Worm (Caenorhabditis elegans) whole organism, L1 larva: Measurements from ENCODE around the gene sre-45.

Experiments used
- C16A3.4 ChIP-seq: fragments of 150-350 bp; optimal IDR thresholded peaks from 2 replicates; lab custom pipeline; 2014; ENCODE audit warnings: missing biosample characterization, missing genetic modification characterization
- C34B4.2 ChIP-seq: sonication (generic microtip); optimal IDR thresholded peaks from 2 replicates; lab custom pipeline; 2017; ENCODE audit warnings: mild to moderate bottlenecking, missing genetic modification characterization, missing compliant biosample characterization
- Y116A8C.19 ChIP-seq: sonication (generic microtip); optimal IDR thresholded peaks from 2 replicates; lab custom pipeline; 2016; ENCODE audit warnings: missing compliant biosample characterization, missing genetic modification characterization, borderline replicate concordance
- aha-1 ChIP-seq: fragments of 150-350 bp; optimal IDR thresholded peaks from 2 replicates; lab custom pipeline; 2014; ENCODE audit warnings: missing biosample characterization, missing genetic modification characterization
- alr-1 ChIP-seq: fragments of 200-800 bp; sonication (Bioruptor generic); optimal IDR thresholded peaks from 2 replicates; lab custom pipeline; 2018; ENCODE audit warnings: borderline replicate concordance, mild to moderate bottlenecking, missing genetic modification characterization, missing compliant biosample characterization
- aly-2 ChIP-seq: fragments of 150-350 bp; optimal IDR thresholded peaks from 2 replicates; lab custom pipeline; 2014; ENCODE audit warnings: missing biosample characterization, missing genetic modification characterization
- blmp-1 ChIP-seq: fragments of 150-350 bp; optimal IDR thresholded peaks from 2 replicates; lab custom pipeline; 2014; ENCODE audit warnings: missing biosample characterization, missing genetic modification characterization
- ceh-63 ChIP-seq: fragments of 200-800 bp; sonication (Bioruptor generic); optimal IDR thresholded peaks from 2 replicates; lab custom pipeline; 2018; ENCODE audit warnings: mild to moderate bottlenecking, missing genetic modification characterization, missing compliant biosample characterization
- ceh-8 ChIP-seq: fragments of 200-800 bp; sonication (Bioruptor generic); optimal IDR thresholded peaks from 2 replicates; lab custom pipeline; 2018; ENCODE audit warnings: mild to moderate bottlenecking, missing genetic modification characterization, moderate library complexity, missing compliant biosample characterization
- dsc-1 ChIP-seq: sonication (generic microtip); optimal IDR thresholded peaks from 2 replicates; lab custom pipeline; 2016; ENCODE audit warnings: mild to moderate bottlenecking, missing genetic modification characterization, missing compliant biosample characterization
- efl-1 ChIP-seq, 4 experiments: fragments of 150-350 bp; optimal IDR thresholded peaks in 3 of 4; peaks in 1 of 4; 1 replicate in 1 of 4; 2 replicates in 3 of 4; lab custom pipeline; 2014; ENCODE audit warnings: missing biosample characterization in 2 of 4, missing genetic modification characterization in 2 of 4, missing genetic modification reagents in 2 of 4
- efl-3 ChIP-seq: fragments of 200-800 bp; sonication (Bioruptor generic); optimal IDR thresholded peaks from 2 replicates; lab custom pipeline; 2018; ENCODE audit warnings: mild to moderate bottlenecking, missing genetic modification characterization, missing compliant biosample characterization
- egl-27 ChIP-seq, 2 experiments: fragments of 150-350 bp in 1 of 2; sonication (generic microtip); optimal IDR thresholded peaks; 3 replicates each; lab custom pipeline; 2017 to 2018; ENCODE audit warnings: missing biosample characterization in 2 of 2, missing genetic modification characterization in 2 of 2, missing genetic modification reagents in 2 of 2
- ets-5 ChIP-seq: fragments of 200-800 bp; sonication (Bioruptor generic); IDR thresholded peaks from 2 replicates; pipeline ENCODE4 v1.3.6; 2022; ENCODE audit warnings: missing genetic modification characterization, missing compliant biosample characterization
- fkh-10 ChIP-seq: sonication (generic microtip); optimal IDR thresholded peaks from 2 replicates; lab custom pipeline; 2017; ENCODE audit warnings: missing biosample characterization, missing genetic modification reagents, missing genetic modification characterization
- fkh-4 ChIP-seq: sonication (generic microtip); optimal IDR thresholded peaks from 2 replicates; lab custom pipeline; 2016; ENCODE audit warnings: missing compliant biosample characterization, missing genetic modification characterization, borderline replicate concordance
- fkh-8 ChIP-seq: sonication (generic microtip); optimal IDR thresholded peaks from 2 replicates; lab custom pipeline; 2016; ENCODE audit warnings: mild to moderate bottlenecking, missing genetic modification characterization, missing compliant biosample characterization
- fos-1 ChIP-seq: fragments of 150-350 bp; optimal IDR thresholded peaks from 2 replicates; lab custom pipeline; 2014; ENCODE audit warnings: missing biosample characterization, missing genetic modification characterization
- grh-1 ChIP-seq: fragments of 200-800 bp; sonication (Bioruptor generic); IDR thresholded peaks from 2 replicates; pipeline ENCODE4 v1.3.6; 2022; ENCODE audit warnings: missing genetic modification reagents, missing genetic modification characterization, missing compliant biosample characterization
- jun-1 ChIP-seq: fragments of 150-350 bp; optimal IDR thresholded peaks from 2 replicates; lab custom pipeline; 2014; ENCODE audit warnings: missing biosample characterization, missing genetic modification reagents, missing genetic modification characterization
- lin-13 ChIP-seq: fragments of 150-350 bp; optimal IDR thresholded peaks from 2 replicates; lab custom pipeline; 2014; ENCODE audit warnings: missing biosample characterization, missing genetic modification reagents, missing genetic modification characterization
- lin-14 ChIP-seq: fragments of 200-800 bp; sonication (Bioruptor generic); optimal IDR thresholded peaks from 2 replicates; lab custom pipeline; 2018; ENCODE audit warnings: mild to moderate bottlenecking, missing genetic modification characterization, moderate library complexity, missing compliant biosample characterization
- lin-35 ChIP-seq, 2 experiments: fragments of 150-350 bp; optimal IDR thresholded peaks; 2 replicates each; lab custom pipeline; 2014; ENCODE audit warnings: missing biosample characterization in 2 of 2, missing genetic modification characterization in 2 of 2, missing genetic modification reagents in 2 of 2
- lin-39 ChIP-seq: fragments of 150-350 bp; optimal IDR thresholded peaks from 2 replicates; lab custom pipeline; 2014; ENCODE audit warnings: missing biosample characterization, missing genetic modification reagents, missing genetic modification characterization
- lir-3 ChIP-seq: sonication (generic microtip); optimal IDR thresholded peaks from 2 replicates; lab custom pipeline; 2016; ENCODE audit warnings: mild to moderate bottlenecking, missing genetic modification characterization, moderate library complexity, missing compliant biosample characterization; ENCODE audit not compliant: poor library complexity
- mdl-1 ChIP-seq, 2 experiments: fragments of 150-350 bp; optimal IDR thresholded peaks; 2 replicates each; lab custom pipeline; 2014 to 2017; ENCODE audit warnings: missing biosample characterization in 2 of 2, missing genetic modification characterization in 2 of 2, inconsistent platforms in 1 of 2
- nhr-237 ChIP-seq: fragments of 150-350 bp; optimal IDR thresholded peaks from 2 replicates; lab custom pipeline; 2014; ENCODE audit warnings: missing biosample characterization, missing genetic modification characterization
- nhr-28 ChIP-seq: fragments of 150-350 bp; optimal IDR thresholded peaks from 2 replicates; lab custom pipeline; 2014; ENCODE audit warnings: missing biosample characterization, missing genetic modification characterization
- nhr-47 ChIP-seq: sonication (generic microtip); optimal IDR thresholded peaks from 2 replicates; lab custom pipeline; 2016; ENCODE audit warnings: mild to moderate bottlenecking, missing genetic modification characterization, moderate library complexity, missing compliant biosample characterization
- nhr-71 ChIP-seq: sonication (generic microtip); optimal IDR thresholded peaks from 2 replicates; lab custom pipeline; 2016; ENCODE audit warnings: mild to moderate bottlenecking, missing genetic modification characterization, moderate library complexity, missing compliant biosample characterization
- nhr-76 ChIP-seq: sonication (generic microtip); optimal IDR thresholded peaks from 2 replicates; lab custom pipeline; 2017; ENCODE audit warnings: missing biosample characterization, missing genetic modification characterization
- nhr-84 ChIP-seq: sonication (generic microtip); optimal IDR thresholded peaks from 2 replicates; lab custom pipeline; 2017; ENCODE audit warnings: missing biosample characterization, missing genetic modification characterization
- nhr-85 ChIP-seq: sonication (generic microtip); peaks from one replicate; lab custom pipeline; 2016; ENCODE audit warnings: missing genetic modification characterization, inconsistent platforms, missing compliant biosample characterization
- rnt-1 ChIP-seq: sonication (generic microtip); optimal IDR thresholded peaks from 2 replicates; lab custom pipeline; 2016; ENCODE audit warnings: mild to moderate bottlenecking, missing genetic modification characterization, moderate library complexity, missing compliant biosample characterization
- swsn-7 ChIP-seq: sonication (generic microtip); optimal IDR thresholded peaks from 2 replicates; lab custom pipeline; 2016; ENCODE audit warnings: missing genetic modification characterization, missing compliant biosample characterization
- tbx-2 ChIP-seq: sonication (generic microtip); optimal IDR thresholded peaks from 2 replicates; lab custom pipeline; 2016; ENCODE audit warnings: missing genetic modification characterization, missing compliant biosample characterization
- tlp-1 ChIP-seq: fragments of 150-350 bp; optimal IDR thresholded peaks from 2 replicates; lab custom pipeline; 2014; ENCODE audit warnings: missing biosample characterization, missing genetic modification characterization
- unc-30 ChIP-seq: sonication (generic microtip); optimal IDR thresholded peaks from 2 replicates; lab custom pipeline; 2017; ENCODE audit warnings: missing biosample characterization, missing genetic modification characterization
- vab-15 ChIP-seq: sonication (generic microtip); optimal IDR thresholded peaks from 2 replicates; lab custom pipeline; 2017; ENCODE audit warnings: missing genotype, mild to moderate bottlenecking, missing genetic modification characterization, missing compliant biosample characterization
- ztf-11 ChIP-seq, 2 experiments: sonication (generic microtip); optimal IDR thresholded peaks; 2 replicates each; lab custom pipeline; 2016 to 2017; ENCODE audit warnings: missing genetic modification characterization in 2 of 2, missing biosample characterization in 1 of 2, missing compliant biosample characterization in 1 of 2

Gene sre-45

DNA sequence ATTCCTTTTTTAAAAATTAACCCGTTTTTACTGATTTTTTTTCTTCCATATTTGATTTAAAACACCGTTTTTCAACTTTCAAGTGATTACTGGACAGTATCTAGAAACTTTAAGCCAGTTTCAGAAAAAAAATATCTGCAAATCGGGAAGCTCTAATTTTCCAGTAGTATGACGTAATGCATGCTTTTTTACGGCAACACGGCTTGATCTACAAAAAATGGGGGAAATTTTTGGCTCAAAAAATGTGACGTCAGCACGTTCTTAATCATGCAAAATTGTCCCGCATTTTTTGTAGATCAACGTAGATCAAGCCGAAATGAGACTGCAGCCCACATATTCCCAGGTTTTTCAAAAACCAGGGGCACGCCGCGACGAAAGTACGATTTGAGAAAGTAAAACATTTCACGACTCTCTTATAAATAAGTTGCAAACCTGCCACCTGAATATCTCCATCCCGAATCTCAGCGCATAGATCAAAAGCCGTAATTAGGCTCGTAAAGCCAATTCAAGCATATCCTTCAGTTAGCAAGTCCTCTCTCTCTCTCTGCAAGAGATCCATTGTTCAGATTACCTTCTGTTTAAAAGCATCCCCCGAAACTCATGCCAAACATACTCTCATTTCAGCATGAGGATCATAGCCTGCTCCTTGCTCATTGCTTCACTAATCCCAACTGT lies 35.8 kb upstream of the sre-45 start, which contains the start of gene E01G4.6:
Gene E01G4.6, plus strand, starts transcription at position 625 of the 675 bp plus-strand sequence.
- TF ChIP-seq efl-1 (optimal IDR thresholded peaks at IDR 0.05; lab: Kevin White, UChicago) (no peak), efl-1 (GFP tag; optimal IDR thresholded peaks at IDR 0.05 in 1 of 2; lab: Kevin White, UChicago) (peak in 1 of 2 experiments; percentile 70), blmp-1 (no peak)

DNA sequence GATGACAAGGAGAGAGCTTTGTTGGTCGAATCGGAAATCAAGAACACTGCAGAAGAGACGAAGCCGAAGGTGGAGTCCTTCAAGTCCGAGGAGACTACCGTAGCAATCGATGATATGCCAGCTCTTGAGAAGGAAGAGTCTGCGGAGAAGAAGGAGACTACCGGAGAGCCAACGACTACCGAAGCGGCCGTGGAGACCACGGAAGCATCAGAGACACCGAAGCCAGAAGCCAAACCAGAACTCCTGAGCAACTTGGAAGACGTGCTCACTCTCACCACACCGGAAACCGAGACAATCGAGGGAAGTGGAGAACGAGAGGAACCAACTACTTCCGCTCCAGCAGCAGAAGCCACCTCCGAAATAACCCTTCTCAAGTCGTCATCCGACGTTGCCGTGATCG lies 33.6 kb upstream of the sre-45 start:
- TF ChIP-seq nhr-85 (tag; lab: Kevin White, UChicago) (no peak), efl-1 (optimal IDR thresholded peaks at IDR 0.05; lab: Kevin White, UChicago) (no peak), efl-1 (GFP tag; optimal IDR thresholded peaks at IDR 0.05 in 1 of 2; lab: Kevin White, UChicago) (peak in 1 of 2 experiments; percentile 21)

- TF ChIP-seq ets-5 (GFP tag; lab: Robert Waterston, UW) (no peak), lin-14 (GFP tag; lab: Kevin White, UChicago) (no peak), C16A3.4 (tag; lab: Kevin White, UChicago) (no peak), efl-3 (GFP tag; lab: Kevin White, UChicago) (no peak), nhr-71 (no peak), lin-13 (GFP tag; lab: Kevin White, UChicago) (no peak), nhr-47 (tag; lab: Kevin White, UChicago) (no peak), nhr-85 (tag; lab: Kevin White, UChicago) (no peak), ceh-8 (GFP tag; lab: Kevin White, UChicago) (no peak), rnt-1 (no peak), vab-15 (tag; lab: Kevin White, UChicago) (no peak), lir-3 (no peak), ceh-63 (GFP tag; lab: Kevin White, UChicago) (no peak)
- TF ChIP-seq, all 84 proteins: peak for 0
Observed at ce11 chrII:13485119-13485518, 32.6 kb upstream of the sre-45 start.

DNA sequence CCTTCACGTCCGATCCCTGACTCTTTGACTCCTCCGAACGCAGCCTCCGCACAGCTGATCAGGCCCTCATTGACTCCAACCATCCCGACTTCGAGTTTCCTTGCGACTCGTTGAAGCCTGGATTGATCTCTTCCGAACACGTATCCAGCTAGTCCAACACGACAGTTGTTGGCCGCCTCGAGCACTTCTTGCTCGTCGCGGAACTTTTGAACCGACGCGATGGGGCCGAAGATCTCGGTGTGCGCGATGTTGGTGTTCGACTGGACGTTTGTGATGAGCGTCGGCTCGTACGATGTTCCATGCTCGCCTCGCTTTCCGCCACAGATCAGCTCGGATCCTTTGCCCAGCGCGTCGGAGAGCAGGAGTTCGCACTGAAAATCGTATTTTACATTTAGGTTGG lies 30.1 kb upstream of the sre-45 start:
- TF ChIP-seq grh-1 (GFP tag; lab: Robert Waterston, UW): 0 out of 2 replicates have a peak, but pooled peaks have one; percentile 11
- TF ChIP-seq fos-1 (tag; lab: Kevin White, UChicago): no peak

DNA sequence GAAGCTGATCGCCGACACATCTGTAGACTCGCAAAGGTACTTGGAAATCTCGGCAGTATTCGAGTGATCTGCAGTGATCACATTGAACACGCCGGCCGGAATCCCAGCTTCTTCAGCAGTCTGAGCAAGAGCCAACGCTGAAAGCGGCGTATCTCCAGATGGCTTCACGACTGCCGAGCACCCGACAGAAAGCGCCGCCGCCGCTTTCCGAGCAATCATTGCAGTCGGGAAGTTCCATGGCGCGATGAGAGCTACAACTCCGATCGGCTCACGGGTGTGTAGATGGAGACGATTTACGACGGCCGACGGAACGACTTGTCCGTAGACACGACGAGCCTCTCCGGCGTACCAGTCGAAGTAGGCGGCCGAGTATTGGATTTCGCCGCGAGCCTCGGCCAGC lies 27.8 kb upstream of the sre-45 start:
- TF ChIP-seq nhr-237 (tag; lab: Kevin White, UChicago): no peak
- TF ChIP-seq swsn-7 (tag; lab: Kevin White, UChicago): no peak
- TF ChIP-seq ets-5 (GFP tag; lab: Robert Waterston, UW): no peak
- no peak for TF ChIP-seq vab-15 (tag; lab: Kevin White, UChicago)
- TF ChIP-seq tbx-2 (tag; lab: Kevin White, UChicago): no peak
- TF ChIP-seq ceh-63 (GFP tag; lab: Kevin White, UChicago): no peak
- no peak for TF ChIP-seq unc-30 (tag; lab: Kevin White, UChicago)
- no peak for TF ChIP-seq nhr-28
- no peak for TF ChIP-seq grh-1 (GFP tag; lab: Robert Waterston, UW)
- TF ChIP-seq lin-35 (GFP tag; optimal IDR thresholded peaks at IDR 0.05; lab: Kevin White, UChicago): no peak
- no peak for TF ChIP-seq lin-39 (tag; lab: Kevin White, UChicago)
- TF ChIP-seq fkh-10 (GFP tag; lab: Kevin White, UChicago): no peak
- no peak for TF ChIP-seq jun-1 (tag; lab: Kevin White, UChicago)
- TF ChIP-seq mdl-1 (tag; optimal IDR thresholded peaks at IDR 0.05; lab: Kevin White, UChicago): no peak
- TF ChIP-seq fkh-8 (tag; lab: Kevin White, UChicago): no peak
- no peak for TF ChIP-seq tlp-1 (tag; lab: Kevin White, UChicago)

DNA sequence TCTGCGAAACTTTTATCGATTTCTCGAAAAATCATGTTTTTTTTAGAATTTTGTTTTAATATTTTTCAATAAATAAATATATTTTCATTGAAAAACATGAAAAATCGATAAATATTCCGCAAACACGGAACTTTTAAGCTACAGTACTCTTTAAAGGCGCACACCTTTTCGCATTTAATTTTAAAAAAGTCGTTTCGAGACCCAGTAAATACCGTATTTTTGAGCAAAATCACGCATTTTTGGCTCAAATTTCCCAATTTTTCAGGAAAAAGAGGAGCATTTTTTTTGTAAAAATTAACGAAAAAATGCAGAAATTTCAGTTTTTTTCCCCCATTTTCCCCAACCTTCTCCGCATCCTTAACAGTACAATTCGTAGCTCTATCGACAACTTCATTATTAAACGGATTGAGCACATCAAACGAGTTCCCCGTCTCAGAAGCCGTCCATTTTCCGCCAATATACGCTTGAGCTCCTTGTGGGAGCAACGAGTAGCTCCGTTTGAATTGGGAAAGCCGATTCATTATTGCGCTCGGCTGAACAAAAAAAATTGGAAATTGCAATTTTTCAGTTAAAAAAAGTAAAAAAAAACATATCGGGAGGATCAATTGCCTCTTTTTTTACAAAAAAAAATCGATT lies 26.3 kb upstream of the sre-45 start, which contains the start of gene alh-7:
Gene alh-7, minus strand, starts transcription at position 533 of the 636 bp plus-strand sequence.
- no peak for TF ChIP-seq aha-1 (tag; lab: Kevin White, UChicago)
- TF ChIP-seq nhr-71: no peak
- no peak for TF ChIP-seq tlp-1 (tag; lab: Kevin White, UChicago)
- TF ChIP-seq alr-1: no peak
- TF ChIP-seq nhr-76: no peak
- TF ChIP-seq C34B4.2: no peak
- no peak for TF ChIP-seq rnt-1
- TF ChIP-seq nhr-84 (tag; lab: Kevin White, UChicago): no peak
- TF ChIP-seq egl-27 (tag; optimal IDR thresholded peaks at IDR 0.05; lab: Kevin White, UChicago): no peak
- TF ChIP-seq lin-13 (GFP tag; lab: Kevin White, UChicago): no peak
- TF ChIP-seq dsc-1 (tag; lab: Kevin White, UChicago): no peak
- no peak for TF ChIP-seq aly-2 (tag; lab: Kevin White, UChicago)
- TF ChIP-seq fkh-4: no peak
- TF ChIP-seq Y116A8C.19: no peak
- TF ChIP-seq ztf-11 (tag; optimal IDR thresholded peaks at IDR 0.05; lab: Kevin White, UChicago): no peak
